Worm (Caenorhabditis elegans): ENCODE results near the gene isw-1.

- TF ChIP-seq ama-1 (optimal IDR thresholded peaks at IDR 0.05): no peak
- TF ChIP-seq scrt-1 (GFP tag; IDR thresholded peaks at IDR 0.05): no peak
- no peak for TF ChIP-seq flt-1 (GFP tag; IDR thresholded peaks at IDR 0.05)
- TF ChIP-seq hnd-1 (tag; optimal IDR thresholded peaks at IDR 0.05): no peak
- TF ChIP-seq F13C5.2 (tag; optimal IDR thresholded peaks at IDR 0.05): no peak
- TF ChIP-seq tbx-37 (GFP tag; conservative IDR thresholded peaks at IDR 0.05): no peak
- no peak for TF ChIP-seq ceh-36 (tag; optimal IDR thresholded peaks at IDR 0.05)
- TF ChIP-seq aly-1 (tag; optimal IDR thresholded peaks at IDR 0.05): no peak
Observed at ce11 chrIII:6725489-6725888, 15.6 kb upstream of the isw-1 start, which contains the start of gene wdr-4.
